Worm (Caenorhabditis elegans): ENCODE data around the gene F22E12.1.

F22E12.1 gene

DNA sequence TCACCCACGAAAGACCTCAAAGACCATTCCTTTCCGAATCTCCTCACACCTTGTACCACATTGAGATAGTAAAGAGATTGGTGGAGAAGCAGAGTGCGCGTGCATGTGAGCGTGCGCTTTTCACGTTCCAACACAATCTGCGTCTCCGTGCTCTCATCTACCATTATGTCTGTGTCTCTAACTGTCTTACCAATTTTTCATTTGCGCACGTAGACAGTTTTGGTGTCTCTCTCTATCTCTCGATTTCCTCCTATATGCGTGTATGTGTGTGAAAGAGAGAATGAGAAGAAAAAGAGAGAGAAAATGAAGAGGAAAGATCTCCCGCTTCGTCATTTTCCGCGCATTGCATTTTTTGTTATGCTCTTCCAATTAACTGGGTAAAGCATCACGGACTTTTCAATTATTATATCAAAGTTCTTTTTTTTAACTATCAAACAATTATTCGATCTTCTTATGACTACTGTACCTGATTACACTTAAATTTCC, 9.5 kb upstream of the F22E12.1 start:
- TF ChIP-seq F13C5.2 (tag; optimal IDR thresholded peaks at IDR 0.05) (peak; percentile 14), flt-1 (GFP tag; IDR thresholded peaks at IDR 0.05) (no peak), hmg-4 (GFP tag; optimal IDR thresholded peaks at IDR 0.05) (peak; percentile 55)

- TF ChIP-seq F13C5.2 (tag; optimal IDR thresholded peaks at IDR 0.05), result no peak
- TF ChIP-seq sea-1 (GFP tag; conservative IDR thresholded peaks at IDR 0.05), result no peak
- no peak for TF ChIP-seq ceh-13 (GFP tag; optimal IDR thresholded peaks at IDR 0.05)
- no peak for TF ChIP-seq aly-1 (tag; optimal IDR thresholded peaks at IDR 0.05)
These were observed 8.3 kb upstream of the F22E12.1 start for ce11 chrV:10465478-10465877.

DNA sequence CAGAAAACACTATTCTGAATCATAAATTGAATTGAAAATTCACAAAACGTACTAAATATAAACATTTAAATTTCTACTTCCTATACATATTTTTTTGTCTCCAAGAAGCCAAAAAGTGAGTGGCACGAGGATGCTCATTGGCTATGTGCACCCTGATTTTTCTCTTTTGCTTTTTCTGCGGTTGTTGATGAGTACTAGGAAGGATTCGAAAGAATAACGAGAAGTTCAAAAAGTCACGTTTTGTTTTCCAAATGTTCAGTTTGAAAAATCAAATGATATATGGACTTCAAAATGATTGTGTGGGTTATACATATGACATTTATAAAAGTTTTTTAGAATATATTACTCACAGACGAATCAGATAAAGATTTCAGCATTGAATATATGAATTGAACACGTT, 7.6 kb upstream of the F22E12.1 start:
- no peak for TF ChIP-seq ama-1 (optimal IDR thresholded peaks at IDR 0.05)
- no peak for TF ChIP-seq aly-1 (tag; optimal IDR thresholded peaks at IDR 0.05)
- TF ChIP-seq F13C5.2 (tag; optimal IDR thresholded peaks at IDR 0.05), result no peak
- TF ChIP-seq sea-1 (GFP tag; conservative IDR thresholded peaks at IDR 0.05), result no peak
- no peak for TF ChIP-seq ceh-13 (GFP tag; optimal IDR thresholded peaks at IDR 0.05)
- TF ChIP-seq hmbx-1 (tag; optimal IDR thresholded peaks at IDR 0.05), result no peak
- TF ChIP-seq ceh-36 (tag; optimal IDR thresholded peaks at IDR 0.05), result no peak
- no peak for TF ChIP-seq tbx-37 (GFP tag; conservative IDR thresholded peaks at IDR 0.05)
- TF ChIP-seq B0310.2 (tag; optimal IDR thresholded peaks at IDR 0.05), result no peak
- TF ChIP-seq ets-7 (tag; optimal IDR thresholded peaks at IDR 0.05), result no peak
- no peak for TF ChIP-seq hnd-1 (tag; optimal IDR thresholded peaks at IDR 0.05)
- TF ChIP-seq hmg-4 (GFP tag; optimal IDR thresholded peaks at IDR 0.05), result no peak
- no peak for TF ChIP-seq tra-4 (tag; optimal IDR thresholded peaks at IDR 0.05)
- no peak for TF ChIP-seq pes-1 (GFP tag; IDR thresholded peaks at IDR 0.05)
- TF ChIP-seq flt-1 (GFP tag; IDR thresholded peaks at IDR 0.05), result no peak

- no peak for TF ChIP-seq scrt-1 (GFP tag; IDR thresholded peaks at IDR 0.05)
- no peak for TF ChIP-seq ama-1 (optimal IDR thresholded peaks at IDR 0.05)
- TF ChIP-seq tbx-11 (GFP tag; IDR thresholded peaks at IDR 0.05), result no peak
- no peak for TF ChIP-seq ceh-13 (GFP tag; optimal IDR thresholded peaks at IDR 0.05)
- no peak for TF ChIP-seq hnd-1 (tag; optimal IDR thresholded peaks at IDR 0.05)
- TF ChIP-seq tra-4 (tag; optimal IDR thresholded peaks at IDR 0.05), result no peak
- TF ChIP-seq F13C5.2 (tag; optimal IDR thresholded peaks at IDR 0.05), result no peak
- no peak for TF ChIP-seq flt-1 (GFP tag; IDR thresholded peaks at IDR 0.05)
- TF ChIP-seq tbx-37 (GFP tag; conservative IDR thresholded peaks at IDR 0.05), result no peak
- TF ChIP-seq ets-7 (tag; optimal IDR thresholded peaks at IDR 0.05), result no peak
- no peak for TF ChIP-seq hmg-4 (GFP tag; optimal IDR thresholded peaks at IDR 0.05)
- TF ChIP-seq aly-1 (tag; optimal IDR thresholded peaks at IDR 0.05), result no peak
- TF ChIP-seq ceh-36 (tag; optimal IDR thresholded peaks at IDR 0.05), result no peak
- TF ChIP-seq B0310.2 (tag; optimal IDR thresholded peaks at IDR 0.05), result no peak
- no peak for TF ChIP-seq hmbx-1 (tag; optimal IDR thresholded peaks at IDR 0.05)
These were observed 7.0 kb upstream of the F22E12.1 start for ce11 chrV:10464160-10464559.

DNA sequence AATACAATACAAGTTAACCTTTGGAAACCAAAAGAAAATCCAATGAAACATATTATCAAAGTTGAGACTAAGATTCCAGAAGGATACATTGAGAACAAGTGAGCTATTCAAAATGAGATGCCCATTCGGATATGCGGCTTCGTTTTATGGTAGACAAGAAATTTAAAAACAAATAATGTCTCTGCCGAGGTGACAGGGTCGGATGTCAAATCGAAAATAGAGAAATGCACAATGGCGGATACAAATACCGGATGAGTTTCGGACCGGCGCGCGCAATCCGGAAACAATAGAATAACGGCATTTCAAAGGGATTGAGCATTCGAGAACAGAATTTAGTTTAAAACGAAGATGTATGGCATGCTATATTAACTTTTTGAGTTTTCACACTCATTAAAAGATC, 6.1 kb upstream of the F22E12.1 start, which contains the start of gene F22E12.3:
TSS of gene F22E12.3 (minus strand) at position 101 of the 400 bp plus-strand sequence.
- TF ChIP-seq tbx-37 (GFP tag; conservative IDR thresholded peaks at IDR 0.05) (no peak), B0310.2 (tag; optimal IDR thresholded peaks at IDR 0.05) (no peak), hmg-4 (GFP tag; optimal IDR thresholded peaks at IDR 0.05) (no peak), ama-1 (optimal IDR thresholded peaks at IDR 0.05) (no peak), hnd-1 (tag; optimal IDR thresholded peaks at IDR 0.05) (no peak), ceh-36 (tag; optimal IDR thresholded peaks at IDR 0.05) (no peak), tra-4 (tag; optimal IDR thresholded peaks at IDR 0.05) (no peak), F13C5.2 (tag; optimal IDR thresholded peaks at IDR 0.05) (no peak), pes-1 (GFP tag; IDR thresholded peaks at IDR 0.05) (no peak), sea-1 (GFP tag; conservative IDR thresholded peaks at IDR 0.05) (no peak), aly-1 (tag; optimal IDR thresholded peaks at IDR 0.05) (no peak), scrt-1 (GFP tag; IDR thresholded peaks at IDR 0.05) (no peak), hmbx-1 (tag; optimal IDR thresholded peaks at IDR 0.05) (no peak), flt-1 (GFP tag; IDR thresholded peaks at IDR 0.05) (no peak), tbx-11 (GFP tag; IDR thresholded peaks at IDR 0.05) (no peak), ets-7 (tag; optimal IDR thresholded peaks at IDR 0.05) (no peak)

DNA sequence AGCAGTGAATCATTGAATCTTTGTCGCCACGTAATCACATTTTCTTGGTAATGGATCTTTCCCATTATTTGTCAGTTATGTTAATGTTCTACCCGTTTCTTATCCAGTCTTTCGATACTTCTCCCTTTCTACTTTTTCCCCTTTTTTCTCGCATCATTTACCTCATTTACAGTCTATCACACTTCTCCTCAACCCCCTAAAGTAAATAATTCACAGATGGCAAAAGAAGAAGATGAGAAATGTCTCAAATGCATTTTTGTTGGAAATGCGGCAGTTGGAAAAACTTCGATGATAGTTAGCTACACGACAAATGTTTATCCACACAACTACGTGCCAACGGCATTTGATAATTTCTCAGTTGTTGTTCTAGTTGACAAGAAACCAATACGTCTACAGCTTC, 4.9 kb upstream of the F22E12.1 start, which contains the start of gene chw-1:
TSS of gene chw-1 (plus strand) at position 217 of the 400 bp plus-strand sequence.
- no peak for TF ChIP-seq F13C5.2 (tag; optimal IDR thresholded peaks at IDR 0.05)
- TF ChIP-seq ama-1 (optimal IDR thresholded peaks at IDR 0.05), result no peak
- TF ChIP-seq flt-1 (GFP tag; IDR thresholded peaks at IDR 0.05), result no peak
- TF ChIP-seq ets-7 (tag; optimal IDR thresholded peaks at IDR 0.05), result no peak
- no peak for TF ChIP-seq hmbx-1 (tag; optimal IDR thresholded peaks at IDR 0.05)
- no peak for TF ChIP-seq pes-1 (GFP tag; IDR thresholded peaks at IDR 0.05)
- TF ChIP-seq tbx-37 (GFP tag; conservative IDR thresholded peaks at IDR 0.05), result no peak
- no peak for TF ChIP-seq aly-1 (tag; optimal IDR thresholded peaks at IDR 0.05)

- no peak for TF ChIP-seq hmg-4 (GFP tag; optimal IDR thresholded peaks at IDR 0.05)
- TF ChIP-seq ama-1 (optimal IDR thresholded peaks at IDR 0.05), result no peak
- no peak for TF ChIP-seq F13C5.2 (tag; optimal IDR thresholded peaks at IDR 0.05)
- TF ChIP-seq ets-7 (tag; optimal IDR thresholded peaks at IDR 0.05), result no peak
- TF ChIP-seq ceh-13 (GFP tag; optimal IDR thresholded peaks at IDR 0.05), result no peak
- TF ChIP-seq sea-1 (GFP tag; conservative IDR thresholded peaks at IDR 0.05), result no peak
- no peak for TF ChIP-seq scrt-1 (GFP tag; IDR thresholded peaks at IDR 0.05)
- TF ChIP-seq aly-1 (tag; optimal IDR thresholded peaks at IDR 0.05), result no peak
- no peak for TF ChIP-seq tbx-11 (GFP tag; IDR thresholded peaks at IDR 0.05)
- no peak for TF ChIP-seq ceh-36 (tag; optimal IDR thresholded peaks at IDR 0.05)
These were observed 3.5 kb upstream of the F22E12.1 start for ce11 chrV:10460685-10461084.

DNA sequence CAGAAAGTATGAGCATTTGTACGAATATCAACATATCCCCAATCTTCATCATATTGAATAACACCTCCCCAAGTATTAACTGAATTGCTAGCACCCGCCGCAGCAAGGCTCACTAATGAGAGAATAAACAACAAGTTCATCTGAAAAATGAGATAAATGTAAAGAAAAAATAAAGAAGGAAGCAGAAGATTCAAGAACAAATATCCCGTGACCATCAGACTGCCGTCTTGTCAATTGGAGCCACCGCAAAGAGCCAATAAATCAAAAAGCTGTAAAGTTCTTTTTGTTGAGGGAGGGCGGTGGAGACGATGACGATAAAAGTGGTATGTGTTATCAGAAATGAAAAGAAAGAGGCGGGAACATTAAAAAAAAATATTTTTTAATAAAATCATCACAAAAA, 3.7 kb downstream of the F22E12.1 start, which contains the start of gene Y32F6A.5:
TSS of gene Y32F6A.5 (minus strand) at position 140 of the 400 bp plus-strand sequence.
- TF ChIP-seq B0310.2 (tag; optimal IDR thresholded peaks at IDR 0.05), result no peak
- TF ChIP-seq ets-7 (tag; optimal IDR thresholded peaks at IDR 0.05), result no peak
- TF ChIP-seq tra-4 (tag; optimal IDR thresholded peaks at IDR 0.05), result no peak
- no peak for TF ChIP-seq hnd-1 (tag; optimal IDR thresholded peaks at IDR 0.05)
- TF ChIP-seq aly-1 (tag; optimal IDR thresholded peaks at IDR 0.05), result no peak
- no peak for TF ChIP-seq sea-1 (GFP tag; conservative IDR thresholded peaks at IDR 0.05)
- TF ChIP-seq ceh-13 (GFP tag; optimal IDR thresholded peaks at IDR 0.05), result no peak
- no peak for TF ChIP-seq pes-1 (GFP tag; IDR thresholded peaks at IDR 0.05)
- no peak for TF ChIP-seq F13C5.2 (tag; optimal IDR thresholded peaks at IDR 0.05)
- no peak for TF ChIP-seq hmg-4 (GFP tag; optimal IDR thresholded peaks at IDR 0.05)
- TF ChIP-seq ama-1 (optimal IDR thresholded peaks at IDR 0.05), result no peak
- no peak for TF ChIP-seq hmbx-1 (tag; optimal IDR thresholded peaks at IDR 0.05)
- no peak for TF ChIP-seq flt-1 (GFP tag; IDR thresholded peaks at IDR 0.05)
- no peak for TF ChIP-seq tbx-37 (GFP tag; conservative IDR thresholded peaks at IDR 0.05)
- TF ChIP-seq ceh-36 (tag; optimal IDR thresholded peaks at IDR 0.05), result no peak
- TF ChIP-seq tbx-11 (GFP tag; IDR thresholded peaks at IDR 0.05), result no peak
- no peak for TF ChIP-seq scrt-1 (GFP tag; IDR thresholded peaks at IDR 0.05)

Data from whole organism, early embryonic.